Fruit fly (Drosophila melanogaster) whole organism, adult: ENCODE measurements around the gene CG42766.
A peak's percentile ranks its signal among the peaks of the same experiment; 100 is the strongest.

Experiments used
- CG11617 ChIP-seq: fragments of 200-800 bp; sonication (Bioruptor generic); optimal IDR thresholded peaks from 2 replicates; lab custom pipeline; 2017; ENCODE audit warnings: mild to moderate bottlenecking, missing biosample characterization, missing genetic modification reagents, missing genetic modification characterization
- CG12768 ChIP-seq: fragments of 200-800 bp; sonication (Bioruptor generic); optimal IDR thresholded peaks from 2 replicates; lab custom pipeline; 2017; ENCODE audit warnings: missing biosample characterization, missing genetic modification characterization, mild to moderate bottlenecking, moderate library complexity, missing genetic modification reagents
- CG14711 ChIP-seq: fragments of 200-800 bp; sonication (Bioruptor generic); optimal IDR thresholded peaks from 2 replicates; lab custom pipeline; 2018; ENCODE audit warnings: missing biosample characterization, mild to moderate bottlenecking, missing genetic modification characterization, moderate library complexity
- CG1620 ChIP-seq: fragments of 200-800 bp; sonication (Bioruptor generic); optimal IDR thresholded peaks from 2 replicates; lab custom pipeline; 2016; ENCODE audit warnings: missing biosample characterization, missing genetic modification characterization
- CG33017 ChIP-seq: fragments of 200-800 bp; sonication (Bioruptor generic); optimal IDR thresholded peaks from 2 replicates; lab custom pipeline; 2018; ENCODE audit warnings: missing biosample characterization, mild to moderate bottlenecking, missing genetic modification characterization, moderate library complexity
- CG5204 ChIP-seq: fragments of 200-800 bp; sonication (Bioruptor generic); optimal IDR thresholded peaks from 2 replicates; lab custom pipeline; 2016; ENCODE audit warnings: missing biosample characterization, missing genetic modification characterization
- CG7045 ChIP-seq: fragments of 200-800 bp; sonication (Bioruptor generic); optimal IDR thresholded peaks from 2 replicates; lab custom pipeline; 2017; ENCODE audit warnings: missing biosample characterization, mild to moderate bottlenecking, missing genetic modification characterization
- CG7101 ChIP-seq: fragments of 200-800 bp; sonication (Bioruptor generic); optimal IDR thresholded peaks from 2 replicates; lab custom pipeline; 2018; ENCODE audit warnings: missing biosample characterization, mild to moderate bottlenecking, missing genetic modification characterization, moderate library complexity
- Clk ChIP-seq: fragments of 200-800 bp; sonication (Bioruptor generic); optimal IDR thresholded peaks from 2 replicates; lab custom pipeline; 2017; ENCODE audit warnings: missing biosample characterization, missing genetic modification characterization
- Crg-1 ChIP-seq: fragments of 200-800 bp; sonication (Bioruptor generic); optimal IDR thresholded peaks from 2 replicates; lab custom pipeline; 2016; ENCODE audit warnings: missing biosample characterization, missing genetic modification characterization
- Hr96 ChIP-seq: fragments of 200-800 bp; sonication (Bioruptor generic); optimal IDR thresholded peaks from 2 replicates; lab custom pipeline; 2016; ENCODE audit warnings: missing biosample characterization, missing genetic modification characterization
- Mnt ChIP-seq: fragments of 200-800 bp; sonication (Bioruptor generic); optimal IDR thresholded peaks from 2 replicates; lab custom pipeline; 2016; ENCODE audit warnings: missing biosample characterization, mild to moderate bottlenecking, missing genetic modification characterization
- bab1 ChIP-seq: fragments of 200-800 bp; sonication (Bioruptor generic); optimal IDR thresholded peaks from 3 replicates; lab custom pipeline; 2019; ENCODE audit warnings: missing biosample characterization, mild to moderate bottlenecking, missing genetic modification characterization, moderate library complexity
- cic ChIP-seq: fragments of 200-800 bp; sonication (Bioruptor generic); optimal IDR thresholded peaks from 2 replicates; lab custom pipeline; 2017; ENCODE audit warnings: missing biosample characterization, mild to moderate bottlenecking, missing genetic modification characterization, moderate library complexity
- cnc ChIP-seq, 2 experiments: fragments of >200 bp; optimal IDR thresholded peaks; 2 replicates each; lab custom pipeline; 2017
- kay ChIP-seq: fragments of 200-800 bp; sonication (Bioruptor generic); peaks from one replicate; lab custom pipeline; 2016; ENCODE audit warnings: missing biosample characterization, missing genetic modification characterization, borderline replicate concordance
- ovo ChIP-seq: fragments of 200-800 bp; sonication (Bioruptor generic); optimal IDR thresholded peaks from 2 replicates; lab custom pipeline; 2016; ENCODE audit warnings: missing biosample characterization, missing genetic modification characterization
- pad ChIP-seq: fragments of 200-800 bp; sonication (Bioruptor generic); optimal IDR thresholded peaks from 3 replicates; lab custom pipeline; 2017; ENCODE audit warnings: missing biosample characterization, missing genetic modification characterization, mild to moderate bottlenecking, moderate library complexity, missing genetic modification reagents
- tj ChIP-seq: fragments of 200-800 bp; sonication (Bioruptor generic); optimal IDR thresholded peaks from 3 replicates; lab custom pipeline; 2017; ENCODE audit warnings: missing biosample characterization, mild to moderate bottlenecking, missing genetic modification characterization, moderate library complexity
- toe ChIP-seq: fragments of 200-800 bp; sonication (Bioruptor generic); optimal IDR thresholded peaks from 2 replicates; lab custom pipeline; 2016; ENCODE audit warnings: missing biosample characterization, missing genetic modification characterization

The CG42766 gene

dm6 chrX:15976568-15976967, at the start of gene CG42766:
Gene CG42766 (plus strand): TSS chrX:15976868.
- no peak for TF ChIP-seq CG14711 (tag; lab: Kevin White, UChicago)
- TF ChIP-seq tj (GFP tag; lab: Kevin White, UChicago): no peak
- no peak for TF ChIP-seq CG7045 (GFP tag; lab: Kevin White, UChicago)
- no peak for TF ChIP-seq pad (GFP tag; lab: Kevin White, UChicago)
- TF ChIP-seq ovo: no peak
- no peak for TF ChIP-seq Clk (GFP tag; lab: Kevin White, UChicago)
- TF ChIP-seq CG11617: no peak
- no peak for TF ChIP-seq toe (GFP tag; lab: Kevin White, UChicago)
- TF ChIP-seq CG33017 (tag; lab: Kevin White, UChicago): no peak
- TF ChIP-seq Hr96 (GFP tag; lab: Kevin White, UChicago): no peak
- TF ChIP-seq CG1620 (GFP tag; lab: Kevin White, UChicago): no peak
- no peak for TF ChIP-seq bab1 (GFP tag; lab: Kevin White, UChicago)
- TF ChIP-seq cnc (optimal IDR thresholded peaks at IDR 0.05; lab: Kevin White, UChicago): no peak
- no peak for TF ChIP-seq Mnt
- TF ChIP-seq kay (GFP tag; lab: Kevin White, UChicago): no peak
- no peak for TF ChIP-seq CG7101 (tag; lab: Kevin White, UChicago)
- TF ChIP-seq CG5204 (GFP tag; lab: Kevin White, UChicago): no peak

- TF ChIP-seq kay (GFP tag; lab: Kevin White, UChicago): peak; percentile 37
- no peak for TF ChIP-seq pad (GFP tag; lab: Kevin White, UChicago)
Observed at dm6 chrX:15933504-15934225, 43.0 kb upstream of the CG42766 start, which contains the start of gene Ranbp16. Gene Ranbp16 (minus strand): TSS chrX:15933867.

- TF ChIP-seq Clk (GFP tag; lab: Kevin White, UChicago) (no peak), toe (GFP tag; lab: Kevin White, UChicago) (no peak), CG7101 (tag; lab: Kevin White, UChicago) (peak; percentile 7), bab1 (GFP tag; lab: Kevin White, UChicago) (no peak), ovo (no peak), cnc (optimal IDR thresholded peaks at IDR 0.05; lab: Kevin White, UChicago) (no peak), tj (GFP tag; lab: Kevin White, UChicago) (no peak)
Observed at dm6 chrX:15934226-15934547, 42.5 kb upstream of the CG42766 start.

- TF ChIP-seq kay (GFP tag; lab: Kevin White, UChicago) (peak; percentile 88), pad (GFP tag; lab: Kevin White, UChicago) (no peak), CG12768 (GFP tag; lab: Kevin White, UChicago) (no peak), CG1620 (GFP tag; lab: Kevin White, UChicago) (no peak), bab1 (GFP tag; lab: Kevin White, UChicago) (peak; percentile 56)
Observed at dm6 chrX:15940105-15940955, 36.3 kb upstream of the CG42766 start, which contains the start of gene Stim. Gene Stim (minus strand): TSS chrX:15940451.

dm6 chrX:15940956-15941246, 35.8 kb upstream of the CG42766 start, which contains the start of gene CG8924:
Gene CG8924 (plus strand): TSS chrX:15941077.
- TF ChIP-seq CG33017 (tag; lab: Kevin White, UChicago): no peak
- TF ChIP-seq ovo: no peak
- no peak for TF ChIP-seq CG11617
- TF ChIP-seq CG1620 (GFP tag; lab: Kevin White, UChicago): no peak
- TF ChIP-seq CG12768 (GFP tag; lab: Kevin White, UChicago): no peak

dm6 chrX:15941527-15941926, 35.1 kb upstream of the CG42766 start:
- no peak for TF ChIP-seq Mnt
- no peak for TF ChIP-seq CG7045 (GFP tag; lab: Kevin White, UChicago)
- no peak for TF ChIP-seq Clk (GFP tag; lab: Kevin White, UChicago)
- TF ChIP-seq ovo: no peak
- TF ChIP-seq CG14711 (tag; lab: Kevin White, UChicago): no peak
- TF ChIP-seq pad (GFP tag; lab: Kevin White, UChicago): no peak
- TF ChIP-seq kay (GFP tag; lab: Kevin White, UChicago): no peak
- TF ChIP-seq toe (GFP tag; lab: Kevin White, UChicago): no peak
- no peak for TF ChIP-seq Crg-1
- TF ChIP-seq bab1 (GFP tag; lab: Kevin White, UChicago): no peak
- TF ChIP-seq tj (GFP tag; lab: Kevin White, UChicago): no peak

- TF ChIP-seq Mnt (peak; percentile 16), bab1 (GFP tag; lab: Kevin White, UChicago) (peak; percentile 25), cic (GFP tag; lab: Kevin White, UChicago) (no peak), kay (GFP tag; lab: Kevin White, UChicago) (peak; percentile 26)
Observed at dm6 chrX:15944735-15945323, 31.8 kb upstream of the CG42766 start, which contains the start of gene Rrp47. Gene Rrp47 (plus strand): TSS chrX:15944897.
